Fruit fly (Drosophila melanogaster) whole organism, embryonic: Measurements from ENCODE around the gene Bet3.
A peak's percentile ranks its signal among the peaks of the same experiment; 100 is the strongest.

Experiments used
- Antp ChIP-seq: fragments of 200-800 bp; sonication (Bioruptor generic); optimal IDR thresholded peaks from 3 replicates; lab custom pipeline; 2016; ENCODE audit warnings: missing biosample characterization, missing genetic modification characterization
- Bteb2 ChIP-seq: fragments of 200-800 bp; sonication (Bioruptor generic); optimal IDR thresholded peaks from 2 replicates; lab custom pipeline; 2016; ENCODE audit warnings: missing biosample characterization, missing genetic modification characterization
- CG12942 ChIP-seq: fragments of 200-800 bp; sonication (Bioruptor generic); optimal IDR thresholded peaks from 3 replicates; lab custom pipeline; 2016; ENCODE audit warnings: missing biosample characterization, missing genetic modification characterization
- CG13287 ChIP-seq: fragments of 200-800 bp; sonication (Bioruptor generic); IDR thresholded peaks from 2 replicates; pipeline ENCODE4 v1.3.6; 2022; ENCODE audit warnings: missing biosample characterization, missing genetic modification characterization; ENCODE audit not compliant: partially characterized antibody
- CG13424 ChIP-seq: fragments of 200-800 bp; sonication (Bioruptor generic); optimal IDR thresholded peaks from 2 replicates; lab custom pipeline; 2019; ENCODE audit warnings: missing biosample characterization, mild to moderate bottlenecking, missing genetic modification characterization, moderate library complexity
- CG13624 ChIP-seq: fragments of 200-800 bp; sonication (Bioruptor generic); optimal IDR thresholded peaks from 2 replicates; lab custom pipeline; 2016; ENCODE audit warnings: missing biosample characterization, missing genetic modification characterization
- CG13775 ChIP-seq: fragments of 200-800 bp; sonication (Bioruptor generic); optimal IDR thresholded peaks from 3 replicates; lab custom pipeline; 2017; ENCODE audit warnings: missing biosample characterization, mild to moderate bottlenecking, missing genetic modification characterization
- CG1602 ChIP-seq: fragments of 200-800 bp; sonication (Bioruptor generic); optimal IDR thresholded peaks from 3 replicates; lab custom pipeline; 2016; ENCODE audit warnings: missing biosample characterization, missing genetic modification characterization
- CG18262 ChIP-seq: fragments of 200-800 bp; optimal IDR thresholded peaks from 3 replicates; lab custom pipeline; 2019; ENCODE audit warnings: missing biosample characterization, mild to moderate bottlenecking, missing genetic modification characterization, moderate library complexity
- CG18476 ChIP-seq: fragments of 200-800 bp; sonication (Bioruptor generic); optimal IDR thresholded peaks from 2 replicates; lab custom pipeline; 2016; ENCODE audit warnings: missing biosample characterization, mild to moderate bottlenecking, missing genetic modification characterization
- CG18619 ChIP-seq: fragments of 200-800 bp; sonication (Bioruptor generic); optimal IDR thresholded peaks from 3 replicates; lab custom pipeline; 2017; ENCODE audit warnings: missing biosample characterization, mild to moderate bottlenecking, missing genetic modification characterization
- CG2889 ChIP-seq: fragments of 200-800 bp; sonication (Bioruptor generic); IDR thresholded peaks from 3 replicates; pipeline ENCODE4 v1.3.6; 2022; ENCODE audit warnings: missing biosample characterization, missing genetic modification characterization
- CG31441 ChIP-seq: fragments of 200-800 bp; sonication (Bioruptor generic); IDR thresholded peaks from 2 replicates; pipeline ENCODE4 v1.3.6; 2022; ENCODE audit warnings: missing biosample characterization, missing genetic modification characterization
- CG4820 ChIP-seq: fragments of 200-800 bp; sonication (Bioruptor generic); optimal IDR thresholded peaks from 3 replicates; lab custom pipeline; 2016; ENCODE audit warnings: missing biosample characterization, missing genetic modification characterization
- CG6654 ChIP-seq: fragments of 200-800 bp; sonication (Bioruptor generic); optimal IDR thresholded peaks from 2 replicates; lab custom pipeline; 2017; ENCODE audit warnings: missing biosample characterization, mild to moderate bottlenecking, missing genetic modification characterization
- CG6791 ChIP-seq: fragments of 200-800 bp; sonication (Bioruptor generic); IDR thresholded peaks from 3 replicates; pipeline ENCODE4 v1.3.6; 2022; ENCODE audit warnings: missing biosample characterization, missing genetic modification characterization; ENCODE audit not compliant: partially characterized antibody
- CG6813 ChIP-seq: fragments of 200-800 bp; sonication (Bioruptor generic); optimal IDR thresholded peaks from 2 replicates; lab custom pipeline; 2017; ENCODE audit warnings: missing biosample characterization, missing genetic modification characterization, mild to moderate bottlenecking, moderate library complexity, missing genetic modification reagents
- CG7372 ChIP-seq: fragments of 200-800 bp; sonication (Bioruptor generic); IDR thresholded peaks from 2 replicates; pipeline ENCODE4 v1.3.6; 2022; ENCODE audit warnings: missing biosample characterization, missing genetic modification characterization
- CG7987 ChIP-seq: fragments of 200-800 bp; sonication (Bioruptor generic); optimal IDR thresholded peaks from 2 replicates; lab custom pipeline; 2018; ENCODE audit warnings: missing biosample characterization, mild to moderate bottlenecking, missing genetic modification characterization, moderate library complexity
- CG9609 ChIP-seq: fragments of 200-800 bp; sonication (Bioruptor generic); optimal IDR thresholded peaks from 3 replicates; lab custom pipeline; 2016; ENCODE audit warnings: missing biosample characterization, missing genetic modification characterization
- CoRest ChIP-seq: fragments of 200-800 bp; sonication (Bioruptor generic); optimal IDR thresholded peaks from 3 replicates; lab custom pipeline; 2018; ENCODE audit warnings: missing biosample characterization, mild to moderate bottlenecking, missing genetic modification characterization, moderate library complexity
- Dbx ChIP-seq: fragments of 200-800 bp; sonication (Bioruptor generic); IDR thresholded peaks from 3 replicates; pipeline ENCODE4 v1.3.6; 2022; ENCODE audit warnings: missing biosample characterization, missing genetic modification characterization
- Dek ChIP-seq: fragments of 200-800 bp; sonication (Bioruptor generic); optimal IDR thresholded peaks from 3 replicates; lab custom pipeline; 2019; ENCODE audit warnings: missing biosample characterization, mild to moderate bottlenecking, missing genetic modification characterization, moderate library complexity
- Gsc ChIP-seq: fragments of 200-800 bp; sonication (Bioruptor generic); IDR thresholded peaks from 2 replicates; pipeline ENCODE4 v1.3.6; 2022; ENCODE audit warnings: missing biosample characterization, missing genetic modification characterization
- Hand ChIP-seq: fragments of 200-800 bp; sonication (Bioruptor generic); optimal IDR thresholded peaks from 2 replicates; lab custom pipeline; 2017; ENCODE audit warnings: mild to moderate bottlenecking, missing biosample characterization, missing genetic modification reagents, missing genetic modification characterization
- Lhr ChIP-seq: fragments of 200-800 bp; sonication (Bioruptor generic); optimal IDR thresholded peaks from 3 replicates; lab custom pipeline; 2017; ENCODE audit warnings: mild to moderate bottlenecking, missing biosample characterization, missing genetic modification reagents, missing genetic modification characterization
- Nf-YA ChIP-seq: fragments of 200-800 bp; sonication (Bioruptor generic); IDR thresholded peaks from 2 replicates; pipeline ENCODE4 v1.3.6; 2022; ENCODE audit warnings: missing biosample characterization, missing genetic modification characterization
- Trl ChIP-seq, 3 experiments: fragments of >200 bp in 2 of 3; fragments of 200-800 bp in 1 of 3; sonication (Bioruptor generic) in 1 of 3; optimal IDR thresholded peaks; 2 replicates in 1 of 3; 3 replicates in 2 of 3; lab custom pipeline; 2016 to 2017; ENCODE audit warnings: missing biosample characterization in 1 of 3, missing genetic modification characterization in 1 of 3
- al ChIP-seq: fragments of 200-800 bp; sonication (Bioruptor generic); IDR thresholded peaks from 2 replicates; pipeline ENCODE4 v1.3.6; 2022; ENCODE audit warnings: missing biosample characterization, missing genetic modification characterization
- bab2 ChIP-seq: fragments of 200-800 bp; sonication (Bioruptor generic); optimal IDR thresholded peaks from 2 replicates; lab custom pipeline; 2016; ENCODE audit warnings: missing biosample characterization, missing genetic modification characterization
- bowl ChIP-seq: fragments of 200-800 bp; sonication (Bioruptor generic); IDR thresholded peaks from 2 replicates; pipeline ENCODE4 v1.3.6; 2022; ENCODE audit warnings: missing biosample characterization, missing genetic modification characterization
- chif ChIP-seq, 2 experiments: fragments of 200-800 bp; sonication (Bioruptor generic); optimal IDR thresholded peaks; 3 replicates each; lab custom pipeline; 2016; ENCODE audit warnings: missing biosample characterization in 2 of 2, missing genetic modification characterization in 2 of 2
- crc ChIP-seq: fragments of 200-800 bp; sonication (Bioruptor generic); optimal IDR thresholded peaks from 2 replicates; lab custom pipeline; 2016; ENCODE audit warnings: missing biosample characterization, missing genetic modification characterization
- danr ChIP-seq: fragments of 200-800 bp; sonication (Bioruptor generic); IDR thresholded peaks from 2 replicates; pipeline ENCODE4 v1.3.6; 2022; ENCODE audit warnings: missing biosample characterization, missing genetic modification characterization
- eve ChIP-seq, 2 experiments: fragments of >200 bp; optimal IDR thresholded peaks; 2 replicates each; lab custom pipeline; 2017; ENCODE audit warnings: missing biosample characterization in 2 of 2, missing genetic modification characterization in 2 of 2
- hbn ChIP-seq: fragments of 200-800 bp; sonication (Bioruptor generic); IDR thresholded peaks from 2 replicates; pipeline ENCODE4 v1.3.6; 2022; ENCODE audit warnings: missing biosample characterization, missing genetic modification characterization; ENCODE audit not compliant: partially characterized antibody
- jumu ChIP-seq: fragments of 200-800 bp; sonication (Bioruptor generic); optimal IDR thresholded peaks from 3 replicates; lab custom pipeline; 2016; ENCODE audit warnings: missing biosample characterization, missing genetic modification characterization
- odd ChIP-seq: fragments of 200-800 bp; sonication (Bioruptor generic); optimal IDR thresholded peaks from 2 replicates; lab custom pipeline; 2017; ENCODE audit warnings: missing biosample characterization, mild to moderate bottlenecking, missing genetic modification characterization
- pita ChIP-seq: fragments of 200-800 bp; sonication (Bioruptor generic); optimal IDR thresholded peaks from 2 replicates; lab custom pipeline; 2017; ENCODE audit warnings: missing biosample characterization, mild to moderate bottlenecking, missing genetic modification characterization
- ranshi ChIP-seq: fragments of 200-800 bp; sonication (Bioruptor generic); IDR thresholded peaks from 2 replicates; pipeline ENCODE4 v1.3.6; 2022; ENCODE audit warnings: missing biosample characterization, missing genetic modification characterization
- sc ChIP-seq, 3 experiments: fragments of >200 bp in 2 of 3; fragments of 200-800 bp in 1 of 3; sonication (Bioruptor generic) in 1 of 3; optimal IDR thresholded peaks; 2 replicates in 2 of 3; 3 replicates in 1 of 3; lab custom pipeline; 2017; ENCODE audit warnings: mild to moderate bottlenecking in 1 of 3, missing biosample characterization in 1 of 3, missing genetic modification characterization in 1 of 3, missing genetic modification reagents in 1 of 3
- slou ChIP-seq: fragments of 200-800 bp; sonication (Bioruptor generic); optimal IDR thresholded peaks from 3 replicates; lab custom pipeline; 2016; ENCODE audit warnings: missing biosample characterization, missing genetic modification characterization
- sob ChIP-seq: fragments of 200-800 bp; sonication (Bioruptor generic); IDR thresholded peaks from 2 replicates; pipeline ENCODE4 v1.3.6; 2022; ENCODE audit warnings: missing biosample characterization, missing genetic modification characterization
- twi ChIP-seq: fragments of 200-800 bp; optimal IDR thresholded peaks from 2 replicates; lab custom pipeline; 2019; ENCODE audit warnings: missing biosample characterization, mild to moderate bottlenecking, missing genetic modification characterization, moderate library complexity
- vfl ChIP-seq: fragments of 200-800 bp; sonication (Bioruptor generic); optimal IDR thresholded peaks from 2 replicates; lab custom pipeline; 2016; ENCODE audit warnings: missing biosample characterization, missing genetic modification characterization
- vnd ChIP-seq: fragments of 200-800 bp; sonication (Bioruptor generic); IDR thresholded peaks from 3 replicates; pipeline ENCODE4 v1.3.6; 2022; ENCODE audit warnings: missing biosample characterization, missing genetic modification characterization; ENCODE audit not compliant: partially characterized antibody
- vvl ChIP-seq: fragments of 200-800 bp; sonication (Bioruptor generic); IDR thresholded peaks from 2 replicates; pipeline ENCODE4 v1.3.6; 2022; ENCODE audit warnings: missing biosample characterization, missing genetic modification characterization

Gene Bet3

dm6 chr3L:9429665-9430607 is 12.1 kb downstream of the Bet3 start, which contains the start of the genes RpS17 and MTF-1 (continued):
- no peak for TF ChIP-seq jumu
- TF ChIP-seq twi, result no peak
- peak; percentile 33; the same call in 1 of the 2 replicates for TF ChIP-seq ranshi (GFP tag; lab: Robert Waterston, UW)
- TF ChIP-seq CG31441, result peak; percentile 41; the same call in 1 of the 2 replicates
- TF ChIP-seq CG9609 (GFP tag; lab: Kevin White, UChicago), result peak; percentile 41
- TF ChIP-seq CG18476 (GFP tag; lab: Kevin White, UChicago), result no peak
- TF ChIP-seq hbn (GFP tag; lab: Robert Waterston, UW), result no peak
- TF ChIP-seq Hand (GFP tag; lab: Kevin White, UChicago), result peak; percentile 37
- peak; percentile 34; the same call in 2 of the 3 replicates for TF ChIP-seq Dbx (GFP tag; lab: Robert Waterston, UW)
- TF ChIP-seq al (GFP tag; lab: Robert Waterston, UW), result no peak
- peak; percentile 31 for TF ChIP-seq CoRest (tag; lab: Kevin White, UChicago)
- TF ChIP-seq Nf-YA (GFP tag; lab: Robert Waterston, UW), result peak; percentile 73
- TF ChIP-seq Dek (tag; lab: Kevin White, UChicago), result no peak
- peak; percentile 71 for TF ChIP-seq odd
- no peak for TF ChIP-seq CG6791
- no peak for TF ChIP-seq danr (GFP tag; lab: Robert Waterston, UW)
- TF ChIP-seq pita (GFP tag; lab: Kevin White, UChicago), result peak; percentile 90
- TF ChIP-seq CG13287 (GFP tag; lab: Robert Waterston, UW), result peak; percentile 61; the same call in 1 of the 2 replicates
- TF ChIP-seq CG6813 (GFP tag; lab: Kevin White, UChicago), result no peak
- TF ChIP-seq vnd (GFP tag; lab: Robert Waterston, UW), result no peak
- peak; percentile 55; the same call in 1 of the 2 replicates for TF ChIP-seq sob (GFP tag; lab: Robert Waterston, UW)
- TF ChIP-seq Lhr (GFP tag; lab: Kevin White, UChicago), result peak; percentile 72
- no peak for TF ChIP-seq vfl
- peak; percentile 50 for TF ChIP-seq CG18262 (tag; lab: Kevin White, UChicago)
- TF ChIP-seq CG1602 (GFP tag; lab: Kevin White, UChicago), result no peak
- TF ChIP-seq CG12942 (GFP tag; lab: Kevin White, UChicago), result peak; percentile 25
- TF ChIP-seq Bteb2 (GFP tag; lab: Kevin White, UChicago), result no peak
- no peak for TF ChIP-seq CG2889 (GFP tag; lab: Robert Waterston, UW)
- TF ChIP-seq bowl (GFP tag; lab: Robert Waterston, UW), result no peak
- TF ChIP-seq CG6654 (GFP tag; lab: Kevin White, UChicago), result no peak
- TF ChIP-seq Antp (GFP tag; lab: Kevin White, UChicago), result no peak
- TF ChIP-seq vvl (GFP tag; lab: Robert Waterston, UW), result peak; percentile 93
- TF ChIP-seq slou (GFP tag; lab: Kevin White, UChicago), result peak; percentile 53
- peak in 1 of 2 experiments; percentile 24 for TF ChIP-seq chif (GFP tag; optimal IDR thresholded peaks at IDR 0.05; lab: Kevin White, UChicago)
- TF ChIP-seq sc (optimal IDR thresholded peaks at IDR 0.05; lab: Kevin White, UChicago), result no peak
- peak; percentile 23 for TF ChIP-seq sc (GFP tag; optimal IDR thresholded peaks at IDR 0.05; lab: Kevin White, UChicago)
- no peak; the same call in 1 of the 2 replicates for TF ChIP-seq CG7372 (GFP tag; lab: Robert Waterston, UW)
- TF ChIP-seq CG13775 (GFP tag; lab: Kevin White, UChicago), result peak; percentile 61
- TF ChIP-seq crc (GFP tag; lab: Kevin White, UChicago), result no peak
- no peak for TF ChIP-seq bab2 (GFP tag; lab: Kevin White, UChicago)
- TF ChIP-seq Trl (optimal IDR thresholded peaks at IDR 0.05; lab: Kevin White, UChicago), result no peak
- TF ChIP-seq Trl (GFP tag; optimal IDR thresholded peaks at IDR 0.05; lab: Kevin White, UChicago), result peak; percentile 20
- peak; percentile 20 for TF ChIP-seq CG13624
- no peak for TF ChIP-seq eve (GFP tag; optimal IDR thresholded peaks at IDR 0.05; lab: Kevin White, UChicago)
- TF ChIP-seq CG13424 (tag; lab: Kevin White, UChicago), result no peak
- TF ChIP-seq CG18619 (GFP tag; lab: Kevin White, UChicago), result peak; percentile 52
- TF ChIP-seq Gsc (GFP tag; lab: Robert Waterston, UW), result no peak
- TF ChIP-seq CG7987 (GFP tag; lab: Kevin White, UChicago), result peak; percentile 64
- no peak for TF ChIP-seq CG4820 (GFP tag; lab: Kevin White, UChicago)
